Fruit fly (Drosophila melanogaster) whole organism, embryonic: ENCODE data around the gene CG1632.

Source experiments
- Adf1 ChIP-seq: fragments of 200-800 bp; sonication (Bioruptor generic); IDR thresholded peaks from 2 replicates; pipeline ENCODE4 v1.3.6; 2022; ENCODE audit warnings: missing biosample characterization, missing genetic modification characterization
- Awh ChIP-seq: fragments of 200-800 bp; sonication (Bioruptor generic); IDR thresholded peaks from 2 replicates; pipeline ENCODE4, ENCODE4 v1.3.6; 2022; ENCODE audit warnings: missing biosample characterization, missing genetic modification characterization
- Bgb ChIP-seq: fragments of 200-800 bp; sonication (Bioruptor generic); IDR thresholded peaks from 2 replicates; pipeline ENCODE4 v1.3.6; 2022; ENCODE audit warnings: missing biosample characterization, missing genetic modification characterization; ENCODE audit not compliant: partially characterized antibody
- CG10267 ChIP-seq: fragments of 200-800 bp; sonication (Bioruptor generic); optimal IDR thresholded peaks from 2 replicates; lab custom pipeline; 2018; ENCODE audit warnings: missing biosample characterization, mild to moderate bottlenecking, missing genetic modification characterization, moderate library complexity
- CG11456 ChIP-seq: fragments of 200-800 bp; sonication (Bioruptor generic); IDR thresholded peaks from 3 replicates; pipeline ENCODE4 v1.3.6; 2022; ENCODE audit warnings: missing biosample characterization, missing genetic modification characterization
- CG12769 ChIP-seq: fragments of 200-800 bp; sonication (Bioruptor generic); optimal IDR thresholded peaks from 2 replicates; lab custom pipeline; 2019; ENCODE audit warnings: missing biosample characterization, mild to moderate bottlenecking, missing genetic modification characterization, moderate library complexity
- CG13123 ChIP-seq: fragments of 200-800 bp; sonication (Bioruptor generic); optimal IDR thresholded peaks from 2 replicates; lab custom pipeline; 2016; ENCODE audit warnings: missing biosample characterization, missing genetic modification characterization
- CG13296 ChIP-seq: fragments of 200-800 bp; sonication (Bioruptor generic); optimal IDR thresholded peaks from 3 replicates; lab custom pipeline; 2018; ENCODE audit warnings: missing biosample characterization, mild to moderate bottlenecking, missing genetic modification characterization
- CG13624 ChIP-seq: fragments of 200-800 bp; sonication (Bioruptor generic); optimal IDR thresholded peaks from 2 replicates; lab custom pipeline; 2016; ENCODE audit warnings: missing biosample characterization, missing genetic modification characterization
- CG13775 ChIP-seq: fragments of 200-800 bp; sonication (Bioruptor generic); optimal IDR thresholded peaks from 3 replicates; lab custom pipeline; 2017; ENCODE audit warnings: missing biosample characterization, mild to moderate bottlenecking, missing genetic modification characterization
- CG13894 ChIP-seq: fragments of 200-800 bp; sonication (Bioruptor generic); optimal IDR thresholded peaks from 3 replicates; lab custom pipeline; 2018; ENCODE audit warnings: missing biosample characterization, mild to moderate bottlenecking, missing genetic modification characterization, moderate library complexity
- CG14441 ChIP-seq: fragments of 200-800 bp; sonication (Bioruptor generic); IDR thresholded peaks from 2 replicates; pipeline ENCODE4 v1.3.6; 2022; ENCODE audit warnings: missing biosample characterization, missing genetic modification characterization
- CG15479 ChIP-seq: fragments of 200-800 bp; sonication (Bioruptor generic); optimal IDR thresholded peaks from 3 replicates; lab custom pipeline; 2019; ENCODE audit warnings: missing biosample characterization, mild to moderate bottlenecking, missing genetic modification characterization, moderate library complexity
- CG15514 ChIP-seq: fragments of 200-800 bp; sonication (Bioruptor generic); optimal IDR thresholded peaks from 3 replicates; lab custom pipeline; 2017; ENCODE audit warnings: missing biosample characterization, missing genetic modification characterization, mild to moderate bottlenecking, moderate library complexity, missing genetic modification reagents
- CG16779 ChIP-seq: fragments of 200-800 bp; sonication (Bioruptor generic); IDR thresholded peaks from 2 replicates; pipeline ENCODE4 v1.3.6; 2022; ENCODE audit warnings: missing biosample characterization, missing genetic modification characterization
- CG17612 ChIP-seq: fragments of 200-800 bp; sonication (Bioruptor generic); IDR thresholded peaks from 2 replicates; pipeline ENCODE4 v1.3.6; 2022; ENCODE audit warnings: missing biosample characterization, missing genetic modification characterization
- CG17912 ChIP-seq: fragments of 200-800 bp; sonication (Bioruptor generic); optimal IDR thresholded peaks from 2 replicates; lab custom pipeline; 2018; ENCODE audit warnings: missing biosample characterization, mild to moderate bottlenecking, missing genetic modification characterization
- CG31388 ChIP-seq: fragments of 200-800 bp; sonication (Bioruptor generic); optimal IDR thresholded peaks from 2 replicates; lab custom pipeline; 2016; ENCODE audit warnings: missing biosample characterization, missing genetic modification characterization
- CG3995 ChIP-seq: fragments of 200-800 bp; sonication (Bioruptor generic); optimal IDR thresholded peaks from 3 replicates; lab custom pipeline; 2016; ENCODE audit warnings: missing biosample characterization, missing genetic modification characterization
- CG4282 ChIP-seq: fragments of 200-800 bp; sonication (Bioruptor generic); optimal IDR thresholded peaks from 2 replicates; lab custom pipeline; 2016; ENCODE audit warnings: missing biosample characterization, missing genetic modification characterization
- CG4820 ChIP-seq: fragments of 200-800 bp; sonication (Bioruptor generic); optimal IDR thresholded peaks from 3 replicates; lab custom pipeline; 2016; ENCODE audit warnings: missing biosample characterization, missing genetic modification characterization
- CG4854 ChIP-seq: fragments of 200-800 bp; sonication (Bioruptor generic); optimal IDR thresholded peaks from 2 replicates; lab custom pipeline; 2016; ENCODE audit warnings: missing biosample characterization, missing genetic modification characterization, inconsistent platforms
- CG7987 ChIP-seq: fragments of 200-800 bp; sonication (Bioruptor generic); optimal IDR thresholded peaks from 2 replicates; lab custom pipeline; 2018; ENCODE audit warnings: missing biosample characterization, mild to moderate bottlenecking, missing genetic modification characterization, moderate library complexity
- D19B ChIP-seq: fragments of 200-800 bp; sonication (Bioruptor generic); optimal IDR thresholded peaks from 2 replicates; lab custom pipeline; 2017; ENCODE audit warnings: missing biosample characterization, mild to moderate bottlenecking, missing genetic modification characterization
- Lhr ChIP-seq: fragments of 200-800 bp; sonication (Bioruptor generic); optimal IDR thresholded peaks from 3 replicates; lab custom pipeline; 2017; ENCODE audit warnings: mild to moderate bottlenecking, missing biosample characterization, missing genetic modification reagents, missing genetic modification characterization
- Mad ChIP-seq: fragments of 200-800 bp; sonication (Bioruptor generic); optimal IDR thresholded peaks from 2 replicates; lab custom pipeline; 2016; ENCODE audit warnings: missing biosample characterization, missing genetic modification characterization
- Med ChIP-seq: fragments of 200-800 bp; sonication (Bioruptor generic); peaks from one replicate; lab custom pipeline; 2016; ENCODE audit warnings: missing biosample characterization, missing genetic modification characterization, mild to moderate bottlenecking, inconsistent platforms, moderate library complexity
- Nf-YA ChIP-seq: fragments of 200-800 bp; sonication (Bioruptor generic); IDR thresholded peaks from 2 replicates; pipeline ENCODE4 v1.3.6; 2022; ENCODE audit warnings: missing biosample characterization, missing genetic modification characterization
- Six4 ChIP-seq: fragments of 200-800 bp; sonication (Bioruptor generic); optimal IDR thresholded peaks from 2 replicates; lab custom pipeline; 2016; ENCODE audit warnings: missing biosample characterization, missing genetic modification characterization
- TFAM ChIP-seq: fragments of 200-800 bp; sonication (Bioruptor generic); optimal IDR thresholded peaks from 2 replicates; lab custom pipeline; 2017; ENCODE audit warnings: missing biosample characterization, missing genetic modification characterization, inconsistent platforms
- Taf1 ChIP-seq: fragments of 200-800 bp; sonication (Bioruptor generic); IDR thresholded peaks from 2 replicates; pipeline ENCODE4 v1.3.6; 2022; ENCODE audit warnings: missing biosample characterization, missing genetic modification characterization
- Trl ChIP-seq, 3 experiments: fragments of >200 bp in 2 of 3; fragments of 200-800 bp in 1 of 3; sonication (Bioruptor generic) in 1 of 3; optimal IDR thresholded peaks; 2 replicates in 1 of 3; 3 replicates in 2 of 3; lab custom pipeline; 2016 to 2017; ENCODE audit warnings: missing biosample characterization in 1 of 3, missing genetic modification characterization in 1 of 3
- ap ChIP-seq: fragments of 200-800 bp; sonication (Bioruptor generic); IDR thresholded peaks from 2 replicates; pipeline ENCODE4 v1.3.6; 2022; ENCODE audit warnings: missing biosample characterization, missing genetic modification characterization
- ase ChIP-seq: fragments of 200-800 bp; sonication (Bioruptor generic); IDR thresholded peaks from 3 replicates; pipeline ENCODE4 v1.3.6; 2022; ENCODE audit warnings: missing biosample characterization, missing genetic modification characterization
- az2 ChIP-seq: fragments of 200-800 bp; sonication (Bioruptor generic); optimal IDR thresholded peaks from 3 replicates; lab custom pipeline; 2016; ENCODE audit warnings: missing biosample characterization, missing genetic modification characterization
- cad ChIP-seq: fragments of >200 bp; optimal IDR thresholded peaks from 2 replicates; lab custom pipeline; 2017; ENCODE audit warnings: missing biosample characterization, missing genetic modification characterization
- cas ChIP-seq: fragments of 200-800 bp; sonication (Bioruptor generic); IDR thresholded peaks from 2 replicates; pipeline ENCODE4 v1.3.6; 2022; ENCODE audit warnings: missing biosample characterization, missing genetic modification characterization
- da ChIP-seq: fragments of 200-800 bp; sonication (Bioruptor generic); optimal IDR thresholded peaks from 2 replicates; lab custom pipeline; 2016; ENCODE audit warnings: missing biosample characterization, missing genetic modification characterization
- esg ChIP-seq: fragments of 200-800 bp; sonication (Bioruptor generic); conservative IDR thresholded peaks from 2 replicates; pipeline ENCODE4 v1.3.6; 2022; ENCODE audit warnings: missing biosample characterization, missing genetic modification characterization
- gro ChIP-seq: fragments of 200-800 bp; sonication (Bioruptor generic); optimal IDR thresholded peaks from 2 replicates; lab custom pipeline; 2016; ENCODE audit warnings: missing biosample characterization, missing genetic modification characterization
- insv ChIP-seq, 2 experiments: fragments of 200-800 bp; sonication (Bioruptor generic); optimal IDR thresholded peaks; 3 replicates each; lab custom pipeline; 2016 to 2018; ENCODE audit warnings: missing biosample characterization in 2 of 2, missing genetic modification characterization in 2 of 2
- jing ChIP-seq: fragments of 200-800 bp; sonication (Bioruptor generic); optimal IDR thresholded peaks from 2 replicates; lab custom pipeline; 2018; ENCODE audit warnings: missing biosample characterization, mild to moderate bottlenecking, missing genetic modification characterization
- klu ChIP-seq: fragments of 200-800 bp; sonication (Bioruptor generic); IDR thresholded peaks from 2 replicates; pipeline ENCODE4 v1.3.6; 2022; ENCODE audit warnings: missing biosample characterization, missing genetic modification characterization
- pnt ChIP-seq: fragments of 200-800 bp; sonication (Bioruptor generic); optimal IDR thresholded peaks from 3 replicates; lab custom pipeline; 2016; ENCODE audit warnings: missing biosample characterization, missing genetic modification characterization
- pzg ChIP-seq: fragments of 200-800 bp; sonication (Bioruptor generic); optimal IDR thresholded peaks from 3 replicates; lab custom pipeline; 2018; ENCODE audit warnings: missing biosample characterization, mild to moderate bottlenecking, missing genetic modification characterization, moderate library complexity
- scrt ChIP-seq: fragments of 200-800 bp; sonication (Bioruptor generic); optimal IDR thresholded peaks from 2 replicates; lab custom pipeline; 2018; ENCODE audit warnings: missing biosample characterization, mild to moderate bottlenecking, missing genetic modification characterization, moderate library complexity
- slbo ChIP-seq: fragments of 200-800 bp; sonication (Bioruptor generic); IDR thresholded peaks from 2 replicates; pipeline ENCODE4 v1.3.6; 2022; ENCODE audit warnings: missing biosample characterization, missing genetic modification characterization
- so ChIP-seq: fragments of 200-800 bp; sonication (Bioruptor generic); IDR thresholded peaks from 3 replicates; pipeline ENCODE4 v1.3.6; 2022; ENCODE audit warnings: missing biosample characterization, missing genetic modification characterization
- ssp ChIP-seq: fragments of 200-800 bp; sonication (Bioruptor generic); IDR thresholded peaks from 2 replicates; pipeline ENCODE4 v1.3.6; 2022; ENCODE audit warnings: missing biosample characterization, missing genetic modification characterization
- toy ChIP-seq: fragments of 200-800 bp; sonication (Bioruptor generic); IDR thresholded peaks from 2 replicates; pipeline ENCODE4 v1.3.6; 2022; ENCODE audit warnings: missing biosample characterization, missing genetic modification characterization
- zfh1 ChIP-seq: fragments of 200-800 bp; sonication (Bioruptor generic); IDR thresholded peaks from 3 replicates; pipeline ENCODE4 v1.3.6; 2022; ENCODE audit warnings: missing biosample characterization, missing genetic modification characterization
- zfh2 ChIP-seq: fragments of 200-800 bp; sonication (Bioruptor generic); optimal IDR thresholded peaks from 2 replicates; lab custom pipeline; 2016; ENCODE audit warnings: missing biosample characterization, missing genetic modification characterization

Gene CG1632

dm6 chrX:8242298-8242697, 10.2 kb upstream of the CG1632 start, which contains the start of gene Trxr1 (continued):
- TF ChIP-seq CG7987 (GFP tag; lab: Kevin White, UChicago): no peak
- no peak for TF ChIP-seq CG11456
- TF ChIP-seq cas (GFP tag; lab: Robert Waterston, UW): no peak
- TF ChIP-seq slbo (GFP tag; lab: Robert Waterston, UW): no peak
- no peak for TF ChIP-seq ssp (GFP tag; lab: Robert Waterston, UW)
- no peak for TF ChIP-seq Six4 (GFP tag; lab: Kevin White, UChicago)
- TF ChIP-seq CG13296: no peak
- no peak for TF ChIP-seq gro (GFP tag; lab: Kevin White, UChicago)
- TF ChIP-seq CG15479: no peak
- no peak for TF ChIP-seq da
- no peak for TF ChIP-seq Awh (GFP tag; lab: Robert Waterston, UW)
- TF ChIP-seq D19B (GFP tag; lab: Kevin White, UChicago): no peak
- no peak for TF ChIP-seq CG17612 (GFP tag; lab: Robert Waterston, UW)
- no peak for TF ChIP-seq scrt
- no peak for TF ChIP-seq CG14441
- no peak for TF ChIP-seq ase
- no peak for TF ChIP-seq CG13624 (GFP tag; lab: Kevin White, UChicago)
- peak; percentile 26; the same call in 1 of the 2 replicates for TF ChIP-seq Adf1 (GFP tag; lab: Robert Waterston, UW)
- no peak for TF ChIP-seq Mad (GFP tag; lab: Kevin White, UChicago)
- TF ChIP-seq zfh1 (GFP tag; lab: Robert Waterston, UW): no peak
- no peak for TF ChIP-seq Trl (optimal IDR thresholded peaks at IDR 0.05; lab: Kevin White, UChicago)
- no peak for TF ChIP-seq Trl (GFP tag; optimal IDR thresholded peaks at IDR 0.05; lab: Kevin White, UChicago)
- TF ChIP-seq CG4282 (GFP tag; lab: Kevin White, UChicago): no peak
- TF ChIP-seq CG4854 (GFP tag; lab: Kevin White, UChicago): no peak
- TF ChIP-seq Nf-YA: no peak
- TF ChIP-seq jing (GFP tag; lab: Kevin White, UChicago): no peak
- no peak for TF ChIP-seq TFAM (GFP tag; lab: Kevin White, UChicago)
- TF ChIP-seq CG4820 (GFP tag; lab: Kevin White, UChicago): no peak
- TF ChIP-seq Med (GFP tag; lab: Kevin White, UChicago): peak; percentile 77
- TF ChIP-seq CG17912 (GFP tag; lab: Kevin White, UChicago): no peak
- no peak for TF ChIP-seq Lhr (GFP tag; lab: Kevin White, UChicago)
- TF ChIP-seq so: no peak
- TF ChIP-seq az2 (GFP tag; lab: Kevin White, UChicago): no peak
- TF ChIP-seq CG10267 (tag; lab: Kevin White, UChicago): no peak
- TF ChIP-seq CG13894 (tag; lab: Kevin White, UChicago): peak; percentile 22
- peak; percentile 80 for TF ChIP-seq pzg (GFP tag; lab: Kevin White, UChicago)
- TF ChIP-seq toy (GFP tag; lab: Robert Waterston, UW): no peak
- no peak for TF ChIP-seq cad (GFP tag; lab: Kevin White, UChicago)
- TF ChIP-seq klu (GFP tag; lab: Robert Waterston, UW): no peak
- no peak for TF ChIP-seq pnt
- TF ChIP-seq CG31388 (GFP tag; lab: Kevin White, UChicago): no peak
- no peak for TF ChIP-seq esg (GFP tag; lab: Robert Waterston, UW)
- no peak for TF ChIP-seq CG3995 (GFP tag; lab: Kevin White, UChicago)
- no peak for TF ChIP-seq CG16779 (GFP tag; lab: Robert Waterston, UW)
- TF ChIP-seq CG13123 (GFP tag; lab: Kevin White, UChicago): no peak
- TF ChIP-seq Bgb (GFP tag; lab: Robert Waterston, UW): peak; percentile 81
- peak; percentile 81 for TF ChIP-seq CG15514 (GFP tag; lab: Kevin White, UChicago)
- no peak for TF ChIP-seq Taf1
- no peak for TF ChIP-seq CG13775 (GFP tag; lab: Kevin White, UChicago)
- no peak for TF ChIP-seq ap (GFP tag; lab: Robert Waterston, UW)
- TF ChIP-seq insv (GFP tag; optimal IDR thresholded peaks at IDR 0.05; lab: Kevin White, UChicago): peak in 1 of 2 experiments; percentile 29
- no peak for TF ChIP-seq CG12769 (tag; lab: Kevin White, UChicago)
- TF ChIP-seq zfh2: no peak
